Worm (Caenorhabditis elegans) whole organism, mixed stage, embryonic: Measurements from ENCODE around the gene B0281.6.

ENCODE experiments used
- pha-4 ChIP-seq: fragments of 150-350 bp; optimal IDR thresholded peaks from 2 replicates; lab custom pipeline; 2018; ENCODE audit warnings: missing biosample characterization, missing genetic modification reagents, missing genetic modification characterization
- unc-62 ChIP-seq: fragments of 150-350 bp; optimal IDR thresholded peaks from 2 replicates; lab custom pipeline; 2014; ENCODE audit warnings: missing biosample characterization, missing genetic modification reagents, missing genetic modification characterization

- TF ChIP-seq pha-4: no peak
- TF ChIP-seq unc-62: no peak
Observed at ce11 chrII:2279263-2279662, 23.0 kb downstream of the B0281.6 start, which contains the start of gene K09F6.6.
